Fruit fly (Drosophila melanogaster): Measurements from ENCODE around the gene CG14720.

DNA sequence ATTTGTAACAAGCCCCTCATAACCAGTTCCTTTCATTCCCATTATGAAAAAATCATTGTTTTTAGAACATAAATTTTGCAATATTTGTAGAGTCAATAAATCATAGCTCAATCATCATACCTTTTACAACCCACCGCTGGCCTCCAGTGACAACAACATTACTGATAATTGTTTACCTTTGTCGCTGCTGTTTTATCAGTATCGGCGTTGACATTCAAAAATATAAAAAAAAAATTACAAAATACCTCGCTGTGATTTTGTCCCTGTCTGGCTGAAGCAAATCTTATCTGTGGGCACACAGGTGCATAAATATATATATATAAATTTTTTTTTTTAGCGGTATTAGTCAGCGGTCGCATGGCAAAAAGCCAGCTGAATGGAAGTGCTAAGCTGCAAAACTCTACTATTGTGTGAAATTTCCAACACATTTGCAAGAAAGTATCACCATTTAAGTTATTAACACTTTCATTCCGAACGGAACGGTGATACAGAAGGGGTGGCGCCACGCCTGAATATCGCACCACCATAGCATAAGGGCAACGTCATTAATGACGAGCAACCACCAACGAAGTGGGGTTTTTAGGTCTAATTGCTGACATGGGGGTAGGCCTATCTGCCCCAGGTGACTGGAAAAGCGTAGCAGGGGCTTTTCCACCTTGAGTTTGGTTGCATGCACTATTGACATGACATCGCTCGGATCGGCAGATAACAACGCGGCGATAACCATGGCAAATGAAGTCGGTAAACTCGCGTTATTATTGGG, 45.4 kb upstream of the CG14720 start:
- TF ChIP-seq h (optimal IDR thresholded peaks at IDR 0.05) (no peak), psq (optimal IDR thresholded peaks at IDR 0.05) (no peak), insv (optimal IDR thresholded peaks at IDR 0.05) (no peak), Sin3A (optimal IDR thresholded peaks at IDR 0.05) (no peak)

Measured in Kc167 (cell line).